Fruit fly (Drosophila melanogaster) whole organism, wandering third instar larva: ENCODE results near the gene Ndfip.

Source experiments
- HLH106 ChIP-seq: fragments of 200-800 bp; optimal IDR thresholded peaks from 3 replicates; lab custom pipeline; 2019; ENCODE audit warnings: missing biosample characterization, mild to moderate bottlenecking, missing genetic modification characterization, moderate library complexity
- OdsH ChIP-seq: fragments of 200-800 bp; sonication (Bioruptor generic); optimal IDR thresholded peaks from 2 replicates; lab custom pipeline; 2016; ENCODE audit warnings: missing biosample characterization, mild to moderate bottlenecking, missing genetic modification characterization
- rgr ChIP-seq: fragments of 200-800 bp; sonication (Bioruptor generic); optimal IDR thresholded peaks from 3 replicates; lab custom pipeline; 2016; ENCODE audit warnings: missing biosample characterization, mild to moderate bottlenecking, missing genetic modification characterization
- tai ChIP-seq: sonication (Bioruptor generic); optimal IDR thresholded peaks from 2 replicates; lab custom pipeline; 2016; ENCODE audit warnings: missing biosample characterization, missing genetic modification characterization

Gene Ndfip

dm6 chr3L:17604891-17605290 is 49.2 kb downstream of the Ndfip start:
- TF ChIP-seq HLH106, result no peak

dm6 chr3L:17603528-17604414 is 50.3 kb downstream of the Ndfip start:
- peak; percentile 28 for TF ChIP-seq rgr (GFP tag; lab: Kevin White, UChicago)
- TF ChIP-seq OdsH, result peak; percentile 11
- no peak for TF ChIP-seq tai (GFP tag; lab: Kevin White, UChicago)
